Fruit fly (Drosophila melanogaster) whole organism, embryonic: Measurements from ENCODE around the gene Arc42.
A peak's percentile ranks its signal among the peaks of the same experiment; 100 is the strongest.

Experiments
- Abd-B ChIP-seq: fragments of 200-800 bp; sonication (Bioruptor generic); optimal IDR thresholded peaks from 2 replicates; lab custom pipeline; 2018; ENCODE audit warnings: missing biosample characterization, mild to moderate bottlenecking, missing genetic modification characterization, moderate library complexity
- Ada2b ChIP-seq: fragments of 200-800 bp; sonication (Bioruptor generic); IDR thresholded peaks from 2 replicates; pipeline ENCODE4 v1.3.6; 2022; ENCODE audit warnings: missing biosample characterization, missing genetic modification characterization
- Asciz ChIP-seq: fragments of 200-800 bp; sonication (Bioruptor generic); optimal IDR thresholded peaks from 2 replicates; lab custom pipeline; 2017; ENCODE audit warnings: missing biosample characterization, mild to moderate bottlenecking, missing genetic modification characterization, missing genetic modification reagents
- BEAF-32 ChIP-seq: fragments of 200-800 bp; sonication (Bioruptor generic); optimal IDR thresholded peaks from 3 replicates; lab custom pipeline; 2017; ENCODE audit warnings: missing biosample characterization, missing genetic modification characterization, mild to moderate bottlenecking, moderate library complexity, missing genetic modification reagents
- Bdp1 ChIP-seq: fragments of 200-800 bp; sonication (Bioruptor generic); optimal IDR thresholded peaks from 3 replicates; lab custom pipeline; 2016; ENCODE audit warnings: missing biosample characterization, missing genetic modification characterization
- Blimp-1 ChIP-seq: fragments of 200-800 bp; sonication (Bioruptor generic); optimal IDR thresholded peaks from 3 replicates; lab custom pipeline; 2018; ENCODE audit warnings: missing biosample characterization, missing genetic modification characterization, mild to moderate bottlenecking, moderate library complexity, missing genetic modification reagents
- CG11696 ChIP-seq: fragments of 200-800 bp; sonication (Bioruptor generic); IDR thresholded peaks from 2 replicates; pipeline ENCODE4 v1.3.6; 2022; ENCODE audit warnings: missing biosample characterization, missing genetic modification characterization
- CG1233 ChIP-seq: fragments of 200-800 bp; sonication (Bioruptor generic); optimal IDR thresholded peaks from 4 replicates; lab custom pipeline; 2018; ENCODE audit warnings: missing biosample characterization, mild to moderate bottlenecking, missing genetic modification characterization
- CG15479 ChIP-seq: fragments of 200-800 bp; sonication (Bioruptor generic); optimal IDR thresholded peaks from 3 replicates; lab custom pipeline; 2019; ENCODE audit warnings: missing biosample characterization, mild to moderate bottlenecking, missing genetic modification characterization, moderate library complexity
- CG16863 ChIP-seq: fragments of 200-800 bp; sonication (Bioruptor generic); optimal IDR thresholded peaks from 3 replicates; lab custom pipeline; 2016; ENCODE audit warnings: missing biosample characterization, missing genetic modification characterization
- CG17829 ChIP-seq: fragments of 200-800 bp; optimal IDR thresholded peaks from 2 replicates; lab custom pipeline; 2019; ENCODE audit warnings: missing biosample characterization, mild to moderate bottlenecking, missing genetic modification characterization, moderate library complexity
- CG1832 ChIP-seq: fragments of 200-800 bp; sonication (Bioruptor generic); optimal IDR thresholded peaks from 2 replicates; lab custom pipeline; 2017; ENCODE audit warnings: missing biosample characterization, mild to moderate bottlenecking, missing genetic modification characterization, inconsistent platforms
- CG18764 ChIP-seq: fragments of 200-800 bp; sonication (Bioruptor generic); optimal IDR thresholded peaks from 3 replicates; lab custom pipeline; 2016; ENCODE audit warnings: missing biosample characterization, missing genetic modification characterization
- CG3281 ChIP-seq: fragments of 200-800 bp; sonication (Bioruptor generic); optimal IDR thresholded peaks from 3 replicates; lab custom pipeline; 2017; ENCODE audit warnings: missing biosample characterization, mild to moderate bottlenecking, missing genetic modification characterization
- CG33557 ChIP-seq: fragments of 200-800 bp; sonication (Bioruptor generic); optimal IDR thresholded peaks from 2 replicates; lab custom pipeline; 2019; ENCODE audit warnings: missing biosample characterization, mild to moderate bottlenecking, missing genetic modification characterization, moderate library complexity
- CG34422 ChIP-seq: fragments of 200-800 bp; sonication (Bioruptor generic); IDR thresholded peaks from 3 replicates; pipeline ENCODE4 v1.3.6; 2022; ENCODE audit warnings: missing biosample characterization, missing genetic modification characterization
- CG4404 ChIP-seq: fragments of 200-800 bp; sonication (Bioruptor generic); IDR thresholded peaks from 2 replicates; pipeline ENCODE4 v1.3.6; 2022; ENCODE audit warnings: missing biosample characterization, missing genetic modification characterization
- CG5180 ChIP-seq: fragments of 200-800 bp; sonication (Bioruptor generic); optimal IDR thresholded peaks from 3 replicates; lab custom pipeline; 2017; ENCODE audit warnings: missing biosample characterization, missing genetic modification characterization, mild to moderate bottlenecking, moderate library complexity, missing genetic modification reagents
- CG7556 ChIP-seq: fragments of 200-800 bp; sonication (Bioruptor generic); optimal IDR thresholded peaks from 2 replicates; lab custom pipeline; 2017; ENCODE audit warnings: missing biosample characterization, mild to moderate bottlenecking, missing genetic modification characterization
- CG9727 ChIP-seq: fragments of 200-800 bp; sonication (Bioruptor generic); optimal IDR thresholded peaks from 3 replicates; lab custom pipeline; 2017; ENCODE audit warnings: missing biosample characterization, mild to moderate bottlenecking, missing genetic modification characterization
- Dad ChIP-seq: fragments of 200-800 bp; sonication (Bioruptor generic); optimal IDR thresholded peaks from 3 replicates; lab custom pipeline; 2016; ENCODE audit warnings: missing biosample characterization, missing genetic modification characterization
- E2f2 ChIP-seq: fragments of 200-800 bp; sonication (Bioruptor generic); IDR thresholded peaks from 2 replicates; pipeline ENCODE4 v1.3.6; 2022; ENCODE audit warnings: missing biosample characterization, missing genetic modification characterization
- Gug ChIP-seq: fragments of 200-800 bp; sonication (Bioruptor generic); IDR thresholded peaks from 4 replicates; pipeline ENCODE4 v1.3.6; 2022; ENCODE audit warnings: missing biosample characterization, missing genetic modification characterization
- H2.0 ChIP-seq: fragments of 200-800 bp; sonication (Bioruptor generic); IDR thresholded peaks from 2 replicates; pipeline ENCODE4 v1.3.6; 2022; ENCODE audit warnings: missing biosample characterization, missing genetic modification characterization
- Lhr ChIP-seq: fragments of 200-800 bp; sonication (Bioruptor generic); optimal IDR thresholded peaks from 3 replicates; lab custom pipeline; 2017; ENCODE audit warnings: mild to moderate bottlenecking, missing biosample characterization, missing genetic modification reagents, missing genetic modification characterization
- Meics ChIP-seq: fragments of 200-800 bp; sonication (Bioruptor generic); optimal IDR thresholded peaks from 2 replicates; lab custom pipeline; 2017; ENCODE audit warnings: missing biosample characterization, mild to moderate bottlenecking, missing genetic modification characterization
- Myb ChIP-seq: fragments of 200-800 bp; sonication (Bioruptor generic); optimal IDR thresholded peaks from 2 replicates; lab custom pipeline; 2016; ENCODE audit warnings: missing biosample characterization, missing genetic modification characterization
- NK7.1 ChIP-seq: fragments of 200-800 bp; sonication (Bioruptor generic); optimal IDR thresholded peaks from 3 replicates; lab custom pipeline; 2016; ENCODE audit warnings: missing biosample characterization, missing genetic modification characterization
- Nf-YA ChIP-seq: fragments of 200-800 bp; sonication (Bioruptor generic); IDR thresholded peaks from 2 replicates; pipeline ENCODE4 v1.3.6; 2022; ENCODE audit warnings: missing biosample characterization, missing genetic modification characterization
- Ptx1 ChIP-seq: fragments of 200-800 bp; sonication (Bioruptor generic); IDR thresholded peaks from 2 replicates; pipeline ENCODE4 v1.3.6; 2022; ENCODE audit warnings: missing biosample characterization, missing genetic modification characterization
- Ssrp ChIP-seq: fragments of 200-800 bp; sonication (Bioruptor generic); optimal IDR thresholded peaks from 2 replicates; lab custom pipeline; 2018; ENCODE audit warnings: missing biosample characterization, mild to moderate bottlenecking, missing genetic modification characterization, moderate library complexity
- Trl ChIP-seq, 3 experiments: fragments of >200 bp in 2 of 3; fragments of 200-800 bp in 1 of 3; sonication (Bioruptor generic) in 1 of 3; optimal IDR thresholded peaks; 2 replicates in 1 of 3; 3 replicates in 2 of 3; lab custom pipeline; 2016 to 2017; ENCODE audit warnings: missing biosample characterization in 1 of 3, missing genetic modification characterization in 1 of 3
- dpn ChIP-seq, 2 experiments: fragments of 200-800 bp; sonication (Bioruptor generic); optimal IDR thresholded peaks; 3 replicates each; lab custom pipeline; 2016; ENCODE audit warnings: missing biosample characterization in 2 of 2, missing genetic modification characterization in 2 of 2
- ewg ChIP-seq: fragments of 200-800 bp; sonication (Bioruptor generic); optimal IDR thresholded peaks from 3 replicates; lab custom pipeline; 2017; ENCODE audit warnings: mild to moderate bottlenecking, missing biosample characterization, missing genetic modification reagents, missing genetic modification characterization
- fd64A ChIP-seq: fragments of 200-800 bp; sonication (Bioruptor generic); optimal IDR thresholded peaks from 3 replicates; lab custom pipeline; 2018; ENCODE audit warnings: missing biosample characterization, mild to moderate bottlenecking, missing genetic modification characterization
- fd96Cb ChIP-seq: fragments of 200-800 bp; sonication (Bioruptor generic); optimal IDR thresholded peaks from 2 replicates; lab custom pipeline; 2018; ENCODE audit warnings: missing biosample characterization, mild to moderate bottlenecking, missing genetic modification characterization, moderate library complexity
- gfzf ChIP-seq: fragments of 200-800 bp; sonication (Bioruptor generic); optimal IDR thresholded peaks from 2 replicates; lab custom pipeline; 2016; ENCODE audit warnings: missing biosample characterization, mild to moderate bottlenecking, missing genetic modification characterization, moderate library complexity
- gsb ChIP-seq: fragments of 200-800 bp; sonication (Bioruptor generic); IDR thresholded peaks from 2 replicates; pipeline ENCODE4 v1.3.6; 2022; ENCODE audit warnings: missing biosample characterization, missing genetic modification characterization
- inv ChIP-seq: fragments of 200-800 bp; sonication (Bioruptor generic); IDR thresholded peaks from 2 replicates; pipeline ENCODE4 v1.3.6; 2022; ENCODE audit warnings: missing biosample characterization, missing genetic modification characterization; ENCODE audit not compliant: partially characterized antibody
- kah ChIP-seq: fragments of 200-800 bp; sonication (Bioruptor generic); optimal IDR thresholded peaks from 2 replicates; lab custom pipeline; 2018; ENCODE audit warnings: missing biosample characterization, mild to moderate bottlenecking, missing genetic modification characterization
- ken ChIP-seq: fragments of 200-800 bp; sonication (Bioruptor generic); IDR thresholded peaks from 3 replicates; pipeline ENCODE4 v1.3.6; 2022; ENCODE audit warnings: missing biosample characterization, missing genetic modification characterization
- luna ChIP-seq: fragments of 200-800 bp; sonication (Bioruptor generic); optimal IDR thresholded peaks from 2 replicates; lab custom pipeline; 2016; ENCODE audit warnings: missing biosample characterization, missing genetic modification characterization
- org-1 ChIP-seq: fragments of 200-800 bp; sonication (Bioruptor generic); optimal IDR thresholded peaks from 2 replicates; lab custom pipeline; 2017; ENCODE audit warnings: missing biosample characterization, missing genetic modification characterization
- pb ChIP-seq: fragments of 200-800 bp; sonication (Bioruptor generic); optimal IDR thresholded peaks from 3 replicates; lab custom pipeline; 2016; ENCODE audit warnings: missing biosample characterization, missing genetic modification characterization
- sens ChIP-seq: fragments of 200-800 bp; sonication (Bioruptor generic); peaks from one replicate; lab custom pipeline; 2016; ENCODE audit warnings: missing biosample characterization, missing genetic modification characterization
- sim ChIP-seq: fragments of 200-800 bp; sonication (Bioruptor generic); IDR thresholded peaks from 2 replicates; pipeline ENCODE4 v1.3.6; 2022; ENCODE audit warnings: missing biosample characterization, missing genetic modification characterization
- slou ChIP-seq: fragments of 200-800 bp; sonication (Bioruptor generic); optimal IDR thresholded peaks from 3 replicates; lab custom pipeline; 2016; ENCODE audit warnings: missing biosample characterization, missing genetic modification characterization
- sug ChIP-seq: fragments of 200-800 bp; optimal IDR thresholded peaks from 2 replicates; lab custom pipeline; 2019; ENCODE audit warnings: missing biosample characterization, mild to moderate bottlenecking, missing genetic modification characterization, moderate library complexity
- usp ChIP-seq: fragments of >200 bp; optimal IDR thresholded peaks from 2 replicates; lab custom pipeline; 2017; ENCODE audit warnings: missing biosample characterization, missing genetic modification characterization
- wek ChIP-seq: fragments of 200-800 bp; sonication (Bioruptor generic); optimal IDR thresholded peaks from 3 replicates; lab custom pipeline; 2018; ENCODE audit warnings: missing biosample characterization, mild to moderate bottlenecking, missing genetic modification characterization, moderate library complexity

Arc42 gene

DNA sequence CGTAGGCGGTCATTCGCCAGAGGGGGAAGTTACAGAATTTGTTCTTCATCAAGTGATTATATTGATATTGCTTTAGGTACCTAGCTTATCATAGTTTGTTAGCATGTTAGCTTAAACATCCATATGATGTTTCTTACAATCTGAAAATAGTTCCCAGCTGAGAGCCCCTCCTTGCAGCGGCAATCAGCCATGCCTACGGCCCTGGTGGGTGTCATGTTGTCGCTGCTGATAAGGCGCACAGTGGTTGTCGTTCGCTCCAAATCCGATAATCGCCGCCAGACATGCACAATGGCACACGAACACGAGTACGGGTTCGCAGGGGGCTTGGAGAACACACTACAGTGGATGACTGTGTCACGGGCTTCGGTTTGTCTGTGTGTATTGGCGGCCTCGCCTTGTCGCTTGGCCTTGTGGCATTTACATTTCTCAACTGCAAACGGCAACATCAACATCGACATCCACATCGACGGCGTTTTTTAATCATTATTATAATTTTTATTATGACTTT lies 28.4 kb downstream of the Arc42 start (continued):
- TF ChIP-seq CG15479 (no peak), CG5180 (GFP tag; lab: Kevin White, UChicago) (peak; percentile 49), CG18764 (GFP tag; lab: Kevin White, UChicago) (peak; percentile 28), dpn (GFP tag; optimal IDR thresholded peaks at IDR 0.05; lab: Kevin White, UChicago) (peak; percentile 71 to 89), H2.0 (peak; percentile 74), pb (GFP tag; lab: Kevin White, UChicago) (peak; percentile 63), sens (GFP tag; lab: Kevin White, UChicago) (peak; percentile 96), Asciz (peak; percentile 50), CG7556 (GFP tag; lab: Kevin White, UChicago) (peak; percentile 69), Myb (GFP tag; lab: Kevin White, UChicago) (peak; percentile 71), Meics (peak; percentile 87), Ada2b (GFP tag; lab: Robert Waterston, UW) (peak; percentile 78), Nf-YA (GFP tag; lab: Robert Waterston, UW) (peak; percentile 63), Ssrp (tag; lab: Kevin White, UChicago) (peak; percentile 64), usp (GFP tag; lab: Kevin White, UChicago) (no peak), Dad (GFP tag; lab: Kevin White, UChicago) (peak; percentile 59), Abd-B (GFP tag; lab: Kevin White, UChicago) (peak; percentile 78), CG34422 (GFP tag; lab: Robert Waterston, UW) (peak; percentile 85), sug (tag; lab: Kevin White, UChicago) (peak; percentile 98), CG3281 (GFP tag; lab: Kevin White, UChicago) (peak; percentile 79), Ptx1 (peak; percentile 90), Trl (optimal IDR thresholded peaks at IDR 0.05; lab: Kevin White, UChicago) (no peak), Trl (GFP tag; optimal IDR thresholded peaks at IDR 0.05; lab: Kevin White, UChicago) (peak; percentile 76), Lhr (GFP tag; lab: Kevin White, UChicago) (peak; percentile 11), CG1832 (GFP tag; lab: Kevin White, UChicago) (no peak), fd64A (peak; percentile 49), CG11696 (GFP tag; lab: Robert Waterston, UW) (peak; percentile 52; the same call in 1 of the 2 replicates), Blimp-1 (GFP tag; lab: Kevin White, UChicago) (peak; percentile 67), org-1 (peak; percentile 77), luna (GFP tag; lab: Kevin White, UChicago) (no peak), CG1233 (GFP tag; lab: Kevin White, UChicago) (peak; percentile 59), E2f2 (peak; percentile 58), Gug (GFP tag; lab: Robert Waterston, UW) (peak; percentile 89), wek (GFP tag; lab: Kevin White, UChicago) (no peak), inv (GFP tag; lab: Robert Waterston, UW) (no peak), Bdp1 (GFP tag; lab: Kevin White, UChicago) (peak; percentile 61), BEAF-32 (GFP tag; lab: Kevin White, UChicago) (peak; percentile 20), kah (peak; percentile 15), CG17829 (tag; lab: Kevin White, UChicago) (peak; percentile 74), fd96Cb (tag; lab: Kevin White, UChicago) (peak; percentile 49), NK7.1 (peak; percentile 63), CG16863 (GFP tag; lab: Kevin White, UChicago) (peak; percentile 82), sim (peak; percentile 61), ewg (GFP tag; lab: Kevin White, UChicago) (peak; percentile 68), slou (no peak), gfzf (GFP tag; lab: Kevin White, UChicago) (no peak), CG33557 (no peak), gsb (GFP tag; lab: Robert Waterston, UW) (peak; percentile 70), ken (peak; percentile 68; the same call in 1 of the 3 replicates), CG4404 (GFP tag; lab: Robert Waterston, UW) (peak; percentile 66), CG9727 (peak; percentile 68)
